Fruit fly (Drosophila melanogaster) whole organism, embryonic: ENCODE data around the gene CG14100.
A peak's percentile ranks its signal among the peaks of the same experiment; 100 is the strongest.

Source experiments
- Adf1 ChIP-seq: fragments of 200-800 bp; sonication (Bioruptor generic); IDR thresholded peaks from 2 replicates; pipeline ENCODE4 v1.3.6; 2022; ENCODE audit warnings: missing biosample characterization, missing genetic modification characterization
- Aef1 ChIP-seq: fragments of 200-800 bp; sonication (Bioruptor generic); IDR thresholded peaks from 3 replicates; pipeline ENCODE4 v1.3.6; 2022; ENCODE audit warnings: missing biosample characterization, missing genetic modification characterization
- Asciz ChIP-seq: fragments of 200-800 bp; sonication (Bioruptor generic); optimal IDR thresholded peaks from 2 replicates; lab custom pipeline; 2017; ENCODE audit warnings: missing biosample characterization, mild to moderate bottlenecking, missing genetic modification characterization, missing genetic modification reagents
- B-H2 ChIP-seq: fragments of 200-800 bp; sonication (Bioruptor generic); optimal IDR thresholded peaks from 2 replicates; lab custom pipeline; 2018; ENCODE audit warnings: missing biosample characterization, mild to moderate bottlenecking, missing genetic modification characterization
- CG10321 ChIP-seq: fragments of 200-800 bp; sonication (Bioruptor generic); IDR thresholded peaks from 2 replicates; pipeline ENCODE4 v1.3.6; 2022; ENCODE audit warnings: missing biosample characterization, missing genetic modification characterization
- CG12155 ChIP-seq: fragments of 200-800 bp; sonication (Bioruptor generic); optimal IDR thresholded peaks from 3 replicates; lab custom pipeline; 2016; ENCODE audit warnings: missing biosample characterization, missing genetic modification characterization
- CG13123 ChIP-seq: fragments of 200-800 bp; sonication (Bioruptor generic); optimal IDR thresholded peaks from 2 replicates; lab custom pipeline; 2016; ENCODE audit warnings: missing biosample characterization, missing genetic modification characterization
- CG13296 ChIP-seq: fragments of 200-800 bp; sonication (Bioruptor generic); optimal IDR thresholded peaks from 3 replicates; lab custom pipeline; 2018; ENCODE audit warnings: missing biosample characterization, mild to moderate bottlenecking, missing genetic modification characterization
- CG13624 ChIP-seq: fragments of 200-800 bp; sonication (Bioruptor generic); optimal IDR thresholded peaks from 2 replicates; lab custom pipeline; 2016; ENCODE audit warnings: missing biosample characterization, missing genetic modification characterization
- CG14050 ChIP-seq: fragments of 200-800 bp; sonication (Bioruptor generic); IDR thresholded peaks from 3 replicates; pipeline ENCODE4 v1.3.6; 2022; ENCODE audit warnings: missing biosample characterization, missing genetic modification characterization
- CG15011 ChIP-seq: fragments of 200-800 bp; sonication (Bioruptor generic); optimal IDR thresholded peaks from 3 replicates; lab custom pipeline; 2018; ENCODE audit warnings: missing biosample characterization, mild to moderate bottlenecking, missing genetic modification characterization
- CG1603 ChIP-seq: fragments of 200-800 bp; sonication (Bioruptor generic); optimal IDR thresholded peaks from 2 replicates; lab custom pipeline; 2019; ENCODE audit warnings: missing biosample characterization, mild to moderate bottlenecking, missing genetic modification characterization, moderate library complexity
- CG16863 ChIP-seq: fragments of 200-800 bp; sonication (Bioruptor generic); optimal IDR thresholded peaks from 3 replicates; lab custom pipeline; 2016; ENCODE audit warnings: missing biosample characterization, missing genetic modification characterization
- CG17802 ChIP-seq: fragments of 200-800 bp; sonication (Bioruptor generic); optimal IDR thresholded peaks from 2 replicates; lab custom pipeline; 2018; ENCODE audit warnings: missing biosample characterization, mild to moderate bottlenecking, missing genetic modification characterization, moderate library complexity
- CG32767 ChIP-seq: fragments of 200-800 bp; sonication (Bioruptor generic); IDR thresholded peaks from 2 replicates; pipeline ENCODE4 v1.3.6; 2022; ENCODE audit warnings: missing biosample characterization, missing genetic modification characterization
- CG4424 ChIP-seq: fragments of 200-800 bp; sonication (Bioruptor generic); optimal IDR thresholded peaks from 3 replicates; lab custom pipeline; 2016; ENCODE audit warnings: missing biosample characterization, missing genetic modification characterization
- CG4730 ChIP-seq: fragments of 200-800 bp; sonication (Bioruptor generic); IDR thresholded peaks from 2 replicates; pipeline ENCODE4 v1.3.6; 2022; ENCODE audit warnings: missing biosample characterization, missing genetic modification characterization
- CG6854 ChIP-seq: fragments of 200-800 bp; sonication (Bioruptor generic); optimal IDR thresholded peaks from 3 replicates; lab custom pipeline; 2017; ENCODE audit warnings: missing biosample characterization, mild to moderate bottlenecking, missing genetic modification characterization
- CHES-1-like ChIP-seq: fragments of 200-800 bp; sonication (Bioruptor generic); optimal IDR thresholded peaks from 2 replicates; lab custom pipeline; 2016; ENCODE audit warnings: missing biosample characterization, missing genetic modification characterization
- Doc2 ChIP-seq: fragments of 200-800 bp; sonication (Bioruptor generic); IDR thresholded peaks from 2 replicates; pipeline ENCODE4 v1.3.6; 2022; ENCODE audit warnings: missing biosample characterization, missing genetic modification characterization
- Lhr ChIP-seq: fragments of 200-800 bp; sonication (Bioruptor generic); optimal IDR thresholded peaks from 3 replicates; lab custom pipeline; 2017; ENCODE audit warnings: mild to moderate bottlenecking, missing biosample characterization, missing genetic modification reagents, missing genetic modification characterization
- Med ChIP-seq: fragments of 200-800 bp; sonication (Bioruptor generic); peaks from one replicate; lab custom pipeline; 2016; ENCODE audit warnings: missing biosample characterization, missing genetic modification characterization, mild to moderate bottlenecking, inconsistent platforms, moderate library complexity
- Neu2 ChIP-seq: fragments of 200-800 bp; sonication (Bioruptor generic); optimal IDR thresholded peaks from 3 replicates; lab custom pipeline; 2016; ENCODE audit warnings: missing biosample characterization, missing genetic modification characterization, borderline replicate concordance
- Nf-YA ChIP-seq: fragments of 200-800 bp; sonication (Bioruptor generic); IDR thresholded peaks from 2 replicates; pipeline ENCODE4 v1.3.6; 2022; ENCODE audit warnings: missing biosample characterization, missing genetic modification characterization
- Opbp ChIP-seq: fragments of 200-800 bp; sonication (Bioruptor generic); IDR thresholded peaks from 3 replicates; pipeline ENCODE4 v1.3.6; 2022; ENCODE audit warnings: missing biosample characterization, missing genetic modification characterization; ENCODE audit not compliant: partially characterized antibody
- Ssrp ChIP-seq: fragments of 200-800 bp; sonication (Bioruptor generic); optimal IDR thresholded peaks from 2 replicates; lab custom pipeline; 2018; ENCODE audit warnings: missing biosample characterization, mild to moderate bottlenecking, missing genetic modification characterization, moderate library complexity
- Taf1 ChIP-seq: fragments of 200-800 bp; sonication (Bioruptor generic); IDR thresholded peaks from 2 replicates; pipeline ENCODE4 v1.3.6; 2022; ENCODE audit warnings: missing biosample characterization, missing genetic modification characterization
- Xrp1 ChIP-seq: fragments of 200-800 bp; sonication (Bioruptor generic); IDR thresholded peaks from 2 replicates; pipeline ENCODE4 v1.3.6; 2022; ENCODE audit warnings: missing biosample characterization, missing genetic modification characterization
- ash1 ChIP-seq: fragments of 200-800 bp; sonication (Bioruptor generic); optimal IDR thresholded peaks from 2 replicates; lab custom pipeline; 2018; ENCODE audit warnings: missing biosample characterization, mild to moderate bottlenecking, missing genetic modification characterization
- bbx ChIP-seq: fragments of 200-800 bp; sonication (Bioruptor generic); IDR thresholded peaks from 2 replicates; pipeline ENCODE4 v1.3.6; 2022; ENCODE audit warnings: missing biosample characterization, missing genetic modification characterization; ENCODE audit not compliant: partially characterized antibody
- bowl ChIP-seq: fragments of 200-800 bp; sonication (Bioruptor generic); IDR thresholded peaks from 2 replicates; pipeline ENCODE4 v1.3.6; 2022; ENCODE audit warnings: missing biosample characterization, missing genetic modification characterization
- chinmo ChIP-seq: fragments of 200-800 bp; sonication (Bioruptor generic); IDR thresholded peaks from 4 replicates; pipeline ENCODE4 v1.3.6; 2022; ENCODE audit warnings: missing biosample characterization, missing genetic modification characterization; ENCODE audit not compliant: partially characterized antibody
- chn ChIP-seq: fragments of 200-800 bp; sonication (Bioruptor generic); optimal IDR thresholded peaks from 2 replicates; lab custom pipeline; 2016; ENCODE audit warnings: missing biosample characterization, missing genetic modification characterization
- crp ChIP-seq, 2 experiments: fragments of 200-800 bp; sonication (Bioruptor generic); optimal IDR thresholded peaks; 2 replicates in 1 of 2; 3 replicates in 1 of 2; lab custom pipeline; 2017; ENCODE audit warnings: missing biosample characterization in 2 of 2, missing genetic modification characterization in 2 of 2, mild to moderate bottlenecking in 1 of 2, moderate library complexity in 1 of 2
- dati ChIP-seq: fragments of 200-800 bp; sonication (Bioruptor generic); IDR thresholded peaks from 2 replicates; pipeline ENCODE4 v1.3.6; 2022; ENCODE audit warnings: missing biosample characterization, missing genetic modification characterization
- fu2 ChIP-seq: fragments of 200-800 bp; sonication (Bioruptor generic); optimal IDR thresholded peaks from 2 replicates; lab custom pipeline; 2016; ENCODE audit warnings: missing biosample characterization, missing genetic modification characterization
- gsb-n ChIP-seq: fragments of 200-800 bp; sonication (Bioruptor generic); optimal IDR thresholded peaks from 3 replicates; lab custom pipeline; 2018; ENCODE audit warnings: missing biosample characterization, mild to moderate bottlenecking, missing genetic modification characterization
- hkb ChIP-seq, 2 experiments: fragments of 200-800 bp in 1 of 2; fragments of >200 bp in 1 of 2; sonication (Bioruptor generic) in 1 of 2; IDR thresholded peaks in 1 of 2; optimal IDR thresholded peaks in 1 of 2; 2 replicates each; pipeline versions ENCODE4 v1.3.6 to Lab custom; 2017 to 2022; ENCODE audit warnings: missing biosample characterization in 1 of 2, missing genetic modification characterization in 1 of 2
- jing ChIP-seq: fragments of 200-800 bp; sonication (Bioruptor generic); optimal IDR thresholded peaks from 2 replicates; lab custom pipeline; 2018; ENCODE audit warnings: missing biosample characterization, mild to moderate bottlenecking, missing genetic modification characterization
- mirr ChIP-seq: fragments of 200-800 bp; sonication (Bioruptor generic); optimal IDR thresholded peaks from 3 replicates; lab custom pipeline; 2018; ENCODE audit warnings: missing biosample characterization, mild to moderate bottlenecking, missing genetic modification characterization
- otp ChIP-seq: fragments of 200-800 bp; sonication (Bioruptor generic); IDR thresholded peaks from 3 replicates; pipeline ENCODE4, ENCODE4 v1.3.6; 2022; ENCODE audit warnings: missing biosample characterization, missing genetic modification characterization
- pan ChIP-seq, 4 experiments: fragments of >200 bp in 3 of 4; fragments of 200-800 bp in 1 of 4; sonication (Bioruptor generic) in 1 of 4; optimal IDR thresholded peaks in 3 of 4; IDR thresholded peaks in 1 of 4; 2 replicates each; pipeline versions ENCODE4 v1.3.6 to Lab custom; 2017 to 2022; ENCODE audit warnings: missing biosample characterization in 2 of 4, missing genetic modification characterization in 2 of 4, mixed read lengths in 1 of 4
- pho ChIP-seq: fragments of 200-800 bp; sonication (Bioruptor generic); optimal IDR thresholded peaks from 2 replicates; lab custom pipeline; 2016; ENCODE audit warnings: missing biosample characterization, missing genetic modification characterization
- psq ChIP-seq: fragments of 200-800 bp; sonication (Bioruptor generic); optimal IDR thresholded peaks from 2 replicates; lab custom pipeline; 2017; ENCODE audit warnings: missing biosample characterization, missing genetic modification characterization
- salm ChIP-seq: fragments of 200-800 bp; sonication (Bioruptor generic); optimal IDR thresholded peaks from 2 replicates; lab custom pipeline; 2018; ENCODE audit warnings: missing biosample characterization, mild to moderate bottlenecking, missing genetic modification characterization
- slbo ChIP-seq: fragments of 200-800 bp; sonication (Bioruptor generic); IDR thresholded peaks from 2 replicates; pipeline ENCODE4 v1.3.6; 2022; ENCODE audit warnings: missing biosample characterization, missing genetic modification characterization
- sna ChIP-seq: fragments of 200-800 bp; sonication (Bioruptor generic); IDR thresholded peaks from 2 replicates; pipeline ENCODE4 v1.3.6; 2022; ENCODE audit warnings: missing biosample characterization, missing genetic modification characterization; ENCODE audit not compliant: partially characterized antibody
- toy ChIP-seq: fragments of 200-800 bp; sonication (Bioruptor generic); IDR thresholded peaks from 2 replicates; pipeline ENCODE4 v1.3.6; 2022; ENCODE audit warnings: missing biosample characterization, missing genetic modification characterization
- yki ChIP-seq: fragments of >200 bp; optimal IDR thresholded peaks from 3 replicates; lab custom pipeline; 2018
- zf30C ChIP-seq: fragments of 200-800 bp; sonication (Bioruptor generic); optimal IDR thresholded peaks from 3 replicates; lab custom pipeline; 2018; ENCODE audit warnings: missing biosample characterization, mild to moderate bottlenecking, missing genetic modification characterization

The CG14100 gene

DNA sequence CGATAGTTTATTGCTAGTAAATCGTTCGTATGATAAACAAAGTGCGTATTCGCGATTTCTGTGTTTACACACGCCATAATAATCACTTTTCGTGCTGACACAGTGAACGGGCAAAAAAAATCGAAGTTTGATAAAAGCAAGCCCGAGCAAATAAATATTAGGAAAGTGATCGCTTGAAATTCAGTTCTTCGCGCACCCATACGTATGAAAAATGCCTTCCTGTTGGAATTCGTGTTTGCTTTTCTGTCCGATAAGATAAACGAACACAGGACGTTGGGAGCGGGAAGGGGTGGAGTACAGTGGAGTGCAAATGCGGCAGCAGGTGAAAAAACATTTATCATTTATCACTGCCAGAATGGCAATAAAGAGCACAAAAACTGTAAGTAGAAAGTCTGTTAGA, 40.4 kb upstream of the CG14100 start (continued):
- TF ChIP-seq CG1603 (tag; lab: Kevin White, UChicago) (no peak), CG16863 (no peak), Opbp (GFP tag; lab: Robert Waterston, UW) (0 out of 3 replicates have a peak, but pooled peaks have one; percentile 38), bbx (peak; percentile 32; the same call in 1 of the 2 replicates), psq (GFP tag; lab: Kevin White, UChicago) (no peak), CG12155 (GFP tag; lab: Kevin White, UChicago) (no peak), Med (GFP tag; lab: Kevin White, UChicago) (peak; percentile 83), slbo (GFP tag; lab: Robert Waterston, UW) (0 out of 2 replicates have a peak, but pooled peaks have one; percentile 15), Xrp1 (GFP tag; lab: Robert Waterston, UW) (0 out of 2 replicates have a peak, but pooled peaks have one; percentile 18), gsb-n (no peak), CG13123 (no peak), dati (no peak), Adf1 (GFP tag; lab: Robert Waterston, UW) (peak; percentile 29; the same call in 1 of the 2 replicates), bowl (GFP tag; lab: Robert Waterston, UW) (no peak), sna (GFP tag; lab: Robert Waterston, UW) (no peak), zf30C (GFP tag; lab: Kevin White, UChicago) (no peak), CG17802 (tag; lab: Kevin White, UChicago) (no peak), chinmo (GFP tag; lab: Robert Waterston, UW) (0 out of 4 replicates have a peak, but pooled peaks have one; percentile 34), CG32767 (GFP tag; lab: Robert Waterston, UW) (no peak), hkb (optimal IDR thresholded peaks at IDR 0.05; lab: Kevin White, UChicago) (no peak), hkb (GFP tag; IDR thresholded peaks at IDR 0.05; lab: Robert Waterston, UW) (0 out of 2 replicates have a peak, but pooled peaks have one; percentile 32), chn (GFP tag; lab: Kevin White, UChicago) (no peak), Doc2 (GFP tag; lab: Robert Waterston, UW) (no peak), toy (no peak), Lhr (GFP tag; lab: Kevin White, UChicago) (no peak), pho (peak; percentile 3), B-H2 (GFP tag; lab: Kevin White, UChicago) (peak; percentile 11), CG10321 (GFP tag; lab: Robert Waterston, UW) (no peak), fu2 (GFP tag; lab: Kevin White, UChicago) (no peak), Aef1 (GFP tag; lab: Robert Waterston, UW) (no peak), CG15011 (GFP tag; lab: Kevin White, UChicago) (no peak), yki (lab: Kevin White, UChicago) (no peak), Taf1 (GFP tag; lab: Robert Waterston, UW) (no peak), ash1 (no peak), jing (GFP tag; lab: Kevin White, UChicago) (no peak), otp (GFP tag; lab: Robert Waterston, UW) (no peak), Nf-YA (GFP tag; lab: Robert Waterston, UW) (no peak), CG6854 (GFP tag; lab: Kevin White, UChicago) (peak; percentile 31), CG4424 (GFP tag; lab: Kevin White, UChicago) (no peak), Asciz (no peak), crp (GFP tag; optimal IDR thresholded peaks at IDR 0.05; lab: Kevin White, UChicago) (no peak), CG14050 (no peak), Neu2 (GFP tag; lab: Kevin White, UChicago) (no peak), salm (tag; lab: Kevin White, UChicago) (no peak), CHES-1-like (GFP tag; lab: Kevin White, UChicago) (peak; percentile 18), Ssrp (tag; lab: Kevin White, UChicago) (no peak), CG4730 (no peak), CG13624 (peak; percentile 2), pan (optimal IDR thresholded peaks at IDR 0.05; lab: Kevin White, UChicago) (no peak), pan (GFP tag; optimal IDR thresholded peaks at IDR 0.05 in 1 of 2, IDR thresholded peaks at IDR 0.05 in 1 of 2) (peak in 1 of 2 experiments; percentile 31), mirr (GFP tag; lab: Kevin White, UChicago) (peak; percentile 62), CG13296 (GFP tag; lab: Kevin White, UChicago) (no peak)
